Worm (Caenorhabditis elegans): ENCODE data around the gene F59B1.10.

DNA sequence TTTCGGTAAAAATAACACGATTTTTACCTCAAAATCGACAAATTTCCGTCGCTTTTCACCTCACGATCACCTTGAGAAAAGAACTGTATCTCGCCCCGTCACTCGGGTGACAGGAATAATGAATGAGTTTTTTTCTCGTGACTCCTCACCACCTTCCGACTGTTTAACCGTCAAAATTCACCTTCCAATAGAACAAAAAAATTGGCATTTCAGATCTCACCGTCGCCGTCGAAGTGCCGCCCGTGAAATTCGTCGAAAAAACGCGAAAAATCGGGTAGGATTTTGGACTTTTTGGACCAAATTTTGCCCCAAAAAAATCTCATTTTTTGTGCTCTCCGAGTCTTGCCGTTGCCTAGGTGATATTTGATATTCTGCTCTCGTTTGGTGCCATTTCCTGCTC lies 39.1 kb upstream of the F59B1.10 start, which contains the start of gene unc-132:
- no peak for TF ChIP-seq pat-9 (tag; optimal IDR thresholded peaks at IDR 0.05)
- no peak for TF ChIP-seq npax-4 (tag; optimal IDR thresholded peaks at IDR 0.05)

Data from whole organism, late embryonic.